Worm (Caenorhabditis elegans): ENCODE measurements around the gene nhr-11.

DNA sequence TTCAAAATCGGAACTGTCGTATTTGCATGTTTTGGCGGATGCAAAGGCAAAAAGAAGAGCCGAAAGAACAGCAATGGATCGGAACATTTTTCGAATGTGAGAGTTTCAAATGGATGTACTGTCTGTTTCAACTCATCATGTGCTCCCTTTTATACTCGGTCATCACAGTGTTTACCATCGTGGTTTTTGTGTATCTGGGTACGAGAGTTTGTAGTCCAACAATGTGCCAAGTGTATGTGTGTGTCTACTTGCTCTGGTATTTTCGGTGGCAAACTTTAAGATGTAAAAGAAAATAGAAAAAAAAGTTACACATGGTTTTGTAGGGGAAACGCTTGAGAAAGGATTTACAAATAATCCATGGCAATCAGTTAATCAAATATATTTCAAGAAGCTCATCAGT is 26.6 kb upstream of the nhr-11 start, which contains the start of gene Y73F4A.2:
- TF ChIP-seq ztf-23 (GFP tag; IDR thresholded peaks at IDR 0.05) = no peak
- TF ChIP-seq klf-2 (GFP tag; conservative IDR thresholded peaks at IDR 0.05) = no peak
- no peak for TF ChIP-seq T22C8.4 (GFP tag; IDR thresholded peaks at IDR 0.05)
